Fruit fly (Drosophila melanogaster) whole organism, embryonic: ENCODE measurements around the gene CG10948.

Source experiments
- Bgb ChIP-seq: fragments of 200-800 bp; sonication (Bioruptor generic); IDR thresholded peaks from 2 replicates; pipeline ENCODE4 v1.3.6; 2022; ENCODE audit warnings: missing biosample characterization, missing genetic modification characterization; ENCODE audit not compliant: partially characterized antibody
- C15 ChIP-seq: fragments of 200-800 bp; sonication (Bioruptor generic); IDR thresholded peaks from 3 replicates; pipeline ENCODE4 v1.3.6; 2022; ENCODE audit warnings: missing biosample characterization, missing genetic modification characterization
- CG10147 ChIP-seq: fragments of 200-800 bp; sonication (Bioruptor generic); optimal IDR thresholded peaks from 2 replicates; lab custom pipeline; 2019; ENCODE audit warnings: missing biosample characterization, mild to moderate bottlenecking, missing genetic modification characterization, moderate library complexity
- CG10267 ChIP-seq: fragments of 200-800 bp; sonication (Bioruptor generic); optimal IDR thresholded peaks from 2 replicates; lab custom pipeline; 2018; ENCODE audit warnings: missing biosample characterization, mild to moderate bottlenecking, missing genetic modification characterization, moderate library complexity
- CG11247 ChIP-seq: fragments of 200-800 bp; sonication (Bioruptor generic); IDR thresholded peaks from 2 replicates; pipeline ENCODE4 v1.3.6; 2022; ENCODE audit warnings: missing biosample characterization, missing genetic modification characterization
- CG11696 ChIP-seq: fragments of 200-800 bp; sonication (Bioruptor generic); IDR thresholded peaks from 2 replicates; pipeline ENCODE4 v1.3.6; 2022; ENCODE audit warnings: missing biosample characterization, missing genetic modification characterization
- CG13123 ChIP-seq: fragments of 200-800 bp; sonication (Bioruptor generic); optimal IDR thresholded peaks from 2 replicates; lab custom pipeline; 2016; ENCODE audit warnings: missing biosample characterization, missing genetic modification characterization
- CG13775 ChIP-seq: fragments of 200-800 bp; sonication (Bioruptor generic); optimal IDR thresholded peaks from 3 replicates; lab custom pipeline; 2017; ENCODE audit warnings: missing biosample characterization, mild to moderate bottlenecking, missing genetic modification characterization
- CG15601 ChIP-seq: fragments of 200-800 bp; sonication (Bioruptor generic); optimal IDR thresholded peaks from 3 replicates; lab custom pipeline; 2019; ENCODE audit warnings: missing biosample characterization, mild to moderate bottlenecking, missing genetic modification characterization, moderate library complexity
- CG15696 ChIP-seq: fragments of 200-800 bp; sonication (Bioruptor generic); optimal IDR thresholded peaks from 2 replicates; lab custom pipeline; 2019; ENCODE audit warnings: missing biosample characterization, mild to moderate bottlenecking, missing genetic modification characterization, moderate library complexity
- CG17802 ChIP-seq: fragments of 200-800 bp; sonication (Bioruptor generic); optimal IDR thresholded peaks from 2 replicates; lab custom pipeline; 2018; ENCODE audit warnings: missing biosample characterization, mild to moderate bottlenecking, missing genetic modification characterization, moderate library complexity
- CG2712 ChIP-seq: fragments of 200-800 bp; optimal IDR thresholded peaks from 3 replicates; lab custom pipeline; 2019; ENCODE audit warnings: missing biosample characterization, mild to moderate bottlenecking, missing genetic modification characterization, moderate library complexity
- CG30403 ChIP-seq: fragments of 200-800 bp; sonication (Bioruptor generic); optimal IDR thresholded peaks from 3 replicates; lab custom pipeline; 2016; ENCODE audit warnings: missing biosample characterization, missing genetic modification characterization
- CG31224 ChIP-seq: fragments of 200-800 bp; sonication (Bioruptor generic); IDR thresholded peaks from 2 replicates; pipeline ENCODE4 v1.3.6; 2022; ENCODE audit warnings: missing biosample characterization, missing genetic modification characterization
- CG43689 ChIP-seq: fragments of 200-800 bp; sonication (Bioruptor generic); IDR thresholded peaks from 2 replicates; pipeline ENCODE4 v1.3.6; 2022; ENCODE audit warnings: missing biosample characterization, missing genetic modification characterization
- CG7786 ChIP-seq: fragments of 200-800 bp; sonication (Bioruptor generic); optimal IDR thresholded peaks from 2 replicates; lab custom pipeline; 2016; ENCODE audit warnings: missing biosample characterization, missing genetic modification characterization
- CG7987 ChIP-seq: fragments of 200-800 bp; sonication (Bioruptor generic); optimal IDR thresholded peaks from 2 replicates; lab custom pipeline; 2018; ENCODE audit warnings: missing biosample characterization, mild to moderate bottlenecking, missing genetic modification characterization, moderate library complexity
- CoRest ChIP-seq: fragments of 200-800 bp; sonication (Bioruptor generic); optimal IDR thresholded peaks from 3 replicates; lab custom pipeline; 2018; ENCODE audit warnings: missing biosample characterization, mild to moderate bottlenecking, missing genetic modification characterization, moderate library complexity
- Doc3 ChIP-seq: fragments of 200-800 bp; sonication (Bioruptor generic); IDR thresholded peaks from 3 replicates; pipeline ENCODE4 v1.3.6; 2022; ENCODE audit warnings: missing biosample characterization, missing genetic modification characterization; ENCODE audit not compliant: partially characterized antibody
- Dp ChIP-seq: fragments of 200-800 bp; sonication (Bioruptor generic); optimal IDR thresholded peaks from 2 replicates; lab custom pipeline; 2018; ENCODE audit warnings: missing biosample characterization, mild to moderate bottlenecking, missing genetic modification characterization, moderate library complexity
- Ets97D ChIP-seq: fragments of 200-800 bp; sonication (Bioruptor generic); optimal IDR thresholded peaks from 3 replicates; lab custom pipeline; 2016; ENCODE audit warnings: missing biosample characterization, missing genetic modification characterization
- GATAe ChIP-seq: fragments of 200-800 bp; sonication (Bioruptor generic); conservative IDR thresholded peaks from 2 replicates; pipeline ENCODE4 v1.3.6; 2022; ENCODE audit warnings: missing biosample characterization, missing genetic modification characterization
- Hmr ChIP-seq: fragments of 200-800 bp; sonication (Bioruptor generic); optimal IDR thresholded peaks from 3 replicates; lab custom pipeline; 2017; ENCODE audit warnings: mild to moderate bottlenecking, missing biosample characterization, missing genetic modification reagents, missing genetic modification characterization
- Hsf ChIP-seq: fragments of 200-800 bp; sonication (Bioruptor generic); optimal IDR thresholded peaks from 3 replicates; lab custom pipeline; 2016; ENCODE audit warnings: missing biosample characterization, missing genetic modification characterization
- Mad ChIP-seq: fragments of 200-800 bp; sonication (Bioruptor generic); optimal IDR thresholded peaks from 2 replicates; lab custom pipeline; 2016; ENCODE audit warnings: missing biosample characterization, missing genetic modification characterization
- Neu2 ChIP-seq: fragments of 200-800 bp; sonication (Bioruptor generic); optimal IDR thresholded peaks from 3 replicates; lab custom pipeline; 2016; ENCODE audit warnings: missing biosample characterization, missing genetic modification characterization, borderline replicate concordance
- Sox102F ChIP-seq: fragments of 200-800 bp; sonication (Bioruptor generic); optimal IDR thresholded peaks from 2 replicates; lab custom pipeline; 2018; ENCODE audit warnings: missing biosample characterization, mild to moderate bottlenecking, missing genetic modification characterization, moderate library complexity
- Sry-β ChIP-seq: fragments of 200-800 bp; sonication (Bioruptor generic); optimal IDR thresholded peaks from 2 replicates; lab custom pipeline; 2018; ENCODE audit warnings: missing biosample characterization, mild to moderate bottlenecking, missing genetic modification characterization, moderate library complexity
- Vsx1 ChIP-seq: fragments of 200-800 bp; sonication (Bioruptor generic); optimal IDR thresholded peaks from 2 replicates; lab custom pipeline; 2017; ENCODE audit warnings: missing biosample characterization, mild to moderate bottlenecking, missing genetic modification characterization, missing genetic modification reagents
- YL-1 ChIP-seq: fragments of 200-800 bp; sonication (Bioruptor generic); optimal IDR thresholded peaks from 3 replicates; lab custom pipeline; 2017; ENCODE audit warnings: missing biosample characterization, mild to moderate bottlenecking, missing genetic modification characterization
- bbx ChIP-seq: fragments of 200-800 bp; sonication (Bioruptor generic); IDR thresholded peaks from 2 replicates; pipeline ENCODE4 v1.3.6; 2022; ENCODE audit warnings: missing biosample characterization, missing genetic modification characterization; ENCODE audit not compliant: partially characterized antibody
- cas ChIP-seq: fragments of 200-800 bp; sonication (Bioruptor generic); IDR thresholded peaks from 2 replicates; pipeline ENCODE4 v1.3.6; 2022; ENCODE audit warnings: missing biosample characterization, missing genetic modification characterization
- cg ChIP-seq: fragments of 200-800 bp; sonication (Bioruptor generic); optimal IDR thresholded peaks from 3 replicates; lab custom pipeline; 2019; ENCODE audit warnings: missing biosample characterization, mild to moderate bottlenecking, missing genetic modification characterization, moderate library complexity
- chif ChIP-seq, 2 experiments: fragments of 200-800 bp; sonication (Bioruptor generic); optimal IDR thresholded peaks; 3 replicates each; lab custom pipeline; 2016; ENCODE audit warnings: missing biosample characterization in 2 of 2, missing genetic modification characterization in 2 of 2
- corto ChIP-seq: fragments of 200-800 bp; sonication (Bioruptor generic); optimal IDR thresholded peaks from 2 replicates; lab custom pipeline; 2016; ENCODE audit warnings: missing biosample characterization, mild to moderate bottlenecking, missing genetic modification characterization, moderate library complexity
- dimm ChIP-seq: fragments of 200-800 bp; sonication (Bioruptor generic); IDR thresholded peaks from 2 replicates; pipeline ENCODE4 v1.3.6; 2022; ENCODE audit warnings: missing biosample characterization, missing genetic modification characterization
- dmrt11E ChIP-seq: fragments of 200-800 bp; sonication (Bioruptor generic); optimal IDR thresholded peaks from 3 replicates; lab custom pipeline; 2018; ENCODE audit warnings: missing biosample characterization, mild to moderate bottlenecking, missing genetic modification characterization, moderate library complexity
- fd102C ChIP-seq: fragments of 200-800 bp; sonication (Bioruptor generic); optimal IDR thresholded peaks from 2 replicates; lab custom pipeline; 2018; ENCODE audit warnings: missing biosample characterization, mild to moderate bottlenecking, missing genetic modification characterization, moderate library complexity
- gcm2 ChIP-seq: fragments of 200-800 bp; sonication (Bioruptor generic); optimal IDR thresholded peaks from 2 replicates; lab custom pipeline; 2016; ENCODE audit warnings: missing biosample characterization, missing genetic modification characterization
- gem ChIP-seq: fragments of 200-800 bp; sonication (Bioruptor generic); optimal IDR thresholded peaks from 2 replicates; lab custom pipeline; 2019; ENCODE audit warnings: missing biosample characterization, mild to moderate bottlenecking, missing genetic modification characterization, moderate library complexity
- insv ChIP-seq, 2 experiments: fragments of 200-800 bp; sonication (Bioruptor generic); optimal IDR thresholded peaks; 3 replicates each; lab custom pipeline; 2016 to 2018; ENCODE audit warnings: missing biosample characterization in 2 of 2, missing genetic modification characterization in 2 of 2
- kay ChIP-seq: fragments of 200-800 bp; sonication (Bioruptor generic); optimal IDR thresholded peaks from 2 replicates; lab custom pipeline; 2016; ENCODE audit warnings: missing biosample characterization, missing genetic modification characterization
- knrl ChIP-seq: fragments of 200-800 bp; sonication (Bioruptor generic); IDR thresholded peaks from 3 replicates; pipeline ENCODE4 v1.3.6; 2022; ENCODE audit warnings: missing biosample characterization, missing genetic modification characterization; ENCODE audit not compliant: partially characterized antibody
- phol ChIP-seq: fragments of 200-800 bp; sonication (Bioruptor generic); optimal IDR thresholded peaks from 3 replicates; lab custom pipeline; 2018; ENCODE audit warnings: missing biosample characterization, mild to moderate bottlenecking, missing genetic modification characterization, moderate library complexity
- sens ChIP-seq: fragments of 200-800 bp; sonication (Bioruptor generic); peaks from one replicate; lab custom pipeline; 2016; ENCODE audit warnings: missing biosample characterization, missing genetic modification characterization
- ssp ChIP-seq: fragments of 200-800 bp; sonication (Bioruptor generic); IDR thresholded peaks from 2 replicates; pipeline ENCODE4 v1.3.6; 2022; ENCODE audit warnings: missing biosample characterization, missing genetic modification characterization
- stwl ChIP-seq: fragments of 200-800 bp; sonication (Bioruptor generic); optimal IDR thresholded peaks from 3 replicates; lab custom pipeline; 2018; ENCODE audit warnings: missing biosample characterization, mild to moderate bottlenecking, missing genetic modification characterization, moderate library complexity
- trem ChIP-seq: fragments of 200-800 bp; optimal IDR thresholded peaks from 3 replicates; lab custom pipeline; 2019; ENCODE audit warnings: missing biosample characterization, mild to moderate bottlenecking, missing genetic modification characterization, moderate library complexity
- vfl ChIP-seq: fragments of 200-800 bp; sonication (Bioruptor generic); optimal IDR thresholded peaks from 2 replicates; lab custom pipeline; 2016; ENCODE audit warnings: missing biosample characterization, missing genetic modification characterization

Gene CG10948

DNA sequence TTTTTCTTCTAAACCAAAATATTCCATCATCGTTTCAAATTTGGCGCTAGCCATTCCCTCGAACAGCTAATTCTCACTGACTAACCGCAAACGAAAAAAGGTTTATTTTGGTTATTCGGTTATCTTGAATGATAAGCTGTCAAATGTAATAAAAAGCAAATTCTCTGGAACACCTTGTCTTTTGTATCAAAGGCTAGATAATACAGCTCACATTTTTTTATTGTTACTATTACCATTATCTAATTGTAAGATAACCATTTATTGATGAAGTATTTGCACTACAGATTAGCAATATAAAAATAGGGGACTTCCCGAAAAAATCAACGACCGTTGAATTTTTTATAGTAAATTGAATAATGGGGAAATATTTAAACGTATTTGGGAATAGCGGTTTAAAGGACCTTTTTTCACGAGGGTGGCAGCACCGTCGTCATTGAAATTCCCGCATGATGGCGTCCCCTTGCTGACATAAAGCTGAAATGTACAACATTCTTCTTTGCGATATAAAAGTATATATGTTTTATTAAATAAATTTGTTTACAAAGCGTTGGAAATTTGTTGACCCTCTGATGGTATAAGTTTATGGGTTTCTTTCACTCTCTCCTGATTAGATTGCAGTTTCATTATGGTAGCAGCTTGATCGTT lies 11.5 kb upstream of the CG10948 start, which contains the start of gene CG32107 (continued):
- TF ChIP-seq CoRest (tag; lab: Kevin White, UChicago) = peak; percentile 31
- TF ChIP-seq chif (GFP tag; optimal IDR thresholded peaks at IDR 0.05; lab: Kevin White, UChicago) = peak in 1 of 2 experiments; percentile 15
- peak; percentile 34; the same call in 1 of the 2 replicates for TF ChIP-seq Bgb (GFP tag; lab: Robert Waterston, UW)
- no peak for TF ChIP-seq Hsf
- TF ChIP-seq insv (GFP tag; optimal IDR thresholded peaks at IDR 0.05; lab: Kevin White, UChicago) = peak in 1 of 2 experiments; percentile 13
- peak; percentile 9 for TF ChIP-seq gem (tag; lab: Kevin White, UChicago)
- peak; percentile 23 for TF ChIP-seq fd102C (GFP tag; lab: Kevin White, UChicago)
- no peak for TF ChIP-seq CG10147 (GFP tag; lab: Kevin White, UChicago)
- no peak for TF ChIP-seq kay (GFP tag; lab: Kevin White, UChicago)
- no peak for TF ChIP-seq Sox102F (GFP tag; lab: Kevin White, UChicago)
- TF ChIP-seq dimm (GFP tag; lab: Robert Waterston, UW) = no peak
- peak; percentile 48 for TF ChIP-seq CG2712 (tag; lab: Kevin White, UChicago)
- no peak for TF ChIP-seq CG7987
- no peak for TF ChIP-seq YL-1 (GFP tag; lab: Kevin White, UChicago)
- peak; percentile 16 for TF ChIP-seq Hmr
- TF ChIP-seq gcm2 (GFP tag; lab: Kevin White, UChicago) = no peak
- no peak for TF ChIP-seq CG30403 (GFP tag; lab: Kevin White, UChicago)
- no peak for TF ChIP-seq knrl (GFP tag; lab: Robert Waterston, UW)
- TF ChIP-seq CG15601 (tag; lab: Kevin White, UChicago) = peak; percentile 35
- no peak for TF ChIP-seq cas (GFP tag; lab: Robert Waterston, UW)
- no peak for TF ChIP-seq vfl (GFP tag; lab: Kevin White, UChicago)
- peak; percentile 11 for TF ChIP-seq CG10267
- peak; percentile 42 for TF ChIP-seq CG15696 (tag; lab: Kevin White, UChicago)
- TF ChIP-seq CG43689 = no peak
- TF ChIP-seq Ets97D (GFP tag; lab: Kevin White, UChicago) = peak; percentile 30
- no peak for TF ChIP-seq CG11247 (GFP tag; lab: Robert Waterston, UW)
- TF ChIP-seq dmrt11E (tag; lab: Kevin White, UChicago) = peak; percentile 13
- TF ChIP-seq CG13123 (GFP tag; lab: Kevin White, UChicago) = no peak
- no peak for TF ChIP-seq CG11696 (GFP tag; lab: Robert Waterston, UW)
- no peak for TF ChIP-seq CG13775 (GFP tag; lab: Kevin White, UChicago)
- TF ChIP-seq phol (tag; lab: Kevin White, UChicago) = peak; percentile 81
- TF ChIP-seq stwl (tag; lab: Kevin White, UChicago) = peak; percentile 95
- TF ChIP-seq CG17802 (tag; lab: Kevin White, UChicago) = no peak
- no peak for TF ChIP-seq ssp (GFP tag; lab: Robert Waterston, UW)
- TF ChIP-seq Doc3 (GFP tag; lab: Robert Waterston, UW) = no peak
- TF ChIP-seq CG7786 (GFP tag; lab: Kevin White, UChicago) = no peak
- TF ChIP-seq C15 (GFP tag; lab: Robert Waterston, UW) = no peak
- TF ChIP-seq Dp = peak; percentile 26
- peak; percentile 82 for TF ChIP-seq sens
- TF ChIP-seq corto (GFP tag; lab: Kevin White, UChicago) = no peak
- TF ChIP-seq Neu2 (GFP tag; lab: Kevin White, UChicago) = no peak
- TF ChIP-seq cg = no peak
- no peak for TF ChIP-seq CG31224 (GFP tag; lab: Robert Waterston, UW)
- TF ChIP-seq Mad (GFP tag; lab: Kevin White, UChicago) = no peak
- TF ChIP-seq bbx (GFP tag; lab: Robert Waterston, UW) = no peak
- no peak for TF ChIP-seq Sry-β
- no peak for TF ChIP-seq GATAe
- no peak for TF ChIP-seq Vsx1 (GFP tag; lab: Kevin White, UChicago)
- TF ChIP-seq trem (tag; lab: Kevin White, UChicago) = peak; percentile 53
